Worm (Caenorhabditis elegans) whole organism, young adult: ENCODE results near the gene nhr-143.

Experiments used
- B0019.2 ChIP-seq: fragments of 200-800 bp; sonication (Bioruptor generic); conservative IDR thresholded peaks from 2 replicates; pipeline ENCODE4 v1.3.6; 2022; ENCODE audit warnings: missing genetic modification reagents, missing genetic modification characterization, missing compliant biosample characterization
- B0035.1 ChIP-seq: sonication (generic microtip); optimal IDR thresholded peaks from 2 replicates; lab custom pipeline; 2016; ENCODE audit warnings: missing genetic modification characterization, mild to moderate bottlenecking, missing compliant biosample characterization, missing genotype, missing genetic modification reagents
- B0336.3 ChIP-seq: fragments of 200-800 bp; sonication (Bioruptor generic); IDR thresholded peaks from 2 replicates; pipeline ENCODE4 v1.3.6; 2022; ENCODE audit warnings: missing genetic modification characterization, missing compliant biosample characterization
- F10E7.11 ChIP-seq: sonication (generic microtip); optimal IDR thresholded peaks from 2 replicates; lab custom pipeline; 2017; ENCODE audit warnings: mild to moderate bottlenecking, missing genetic modification characterization, moderate library complexity, missing compliant biosample characterization
- F22D6.2 ChIP-seq: sonication (generic microtip); optimal IDR thresholded peaks from 2 replicates; lab custom pipeline; 2016; ENCODE audit warnings: mild to moderate bottlenecking, missing genetic modification characterization, missing compliant biosample characterization
- F23B12.7 ChIP-seq: sonication (generic microtip); optimal IDR thresholded peaks from 2 replicates; lab custom pipeline; 2017; ENCODE audit warnings: missing genetic modification characterization, mild to moderate bottlenecking, missing compliant biosample characterization, antibody characterized with exemption, moderate library complexity; ENCODE audit not compliant: insufficient read depth
- F57C9.4 ChIP-seq: sonication (generic microtip); optimal IDR thresholded peaks from 2 replicates; lab custom pipeline; 2017; ENCODE audit warnings: mild to moderate bottlenecking, missing genetic modification characterization, missing compliant biosample characterization
- K11D2.4 ChIP-seq: fragments of 200-800 bp; sonication (Bioruptor generic); IDR thresholded peaks from 2 replicates; pipeline ENCODE4 v1.3.6; 2022; ENCODE audit warnings: missing genetic modification reagents, missing genetic modification characterization, missing compliant biosample characterization
- T26A5.8 ChIP-seq: sonication (generic microtip); optimal IDR thresholded peaks from 2 replicates; lab custom pipeline; 2016; ENCODE audit warnings: missing genetic modification characterization, missing compliant biosample characterization
- Y53G8AR.9 ChIP-seq: fragments of 200-800 bp; sonication (Bioruptor generic); conservative IDR thresholded peaks from 2 replicates; pipeline ENCODE4 v1.3.6; 2022; ENCODE audit warnings: missing genetic modification reagents, missing genetic modification characterization, missing compliant biosample characterization
- Y67H2A.10 ChIP-seq: fragments of 200-800 bp; sonication (Bioruptor generic); conservative IDR thresholded peaks from 2 replicates; pipeline ENCODE4 v1.3.6; 2022; ENCODE audit warnings: missing genetic modification reagents, missing genetic modification characterization, missing compliant biosample characterization
- ZK185.1 ChIP-seq: sonication (generic microtip); optimal IDR thresholded peaks from 2 replicates; lab custom pipeline; 2016; ENCODE audit warnings: mild to moderate bottlenecking, missing genetic modification characterization, missing compliant biosample characterization; ENCODE audit not compliant: poor library complexity, severe bottlenecking
- ama-1 ChIP-seq, 3 experiments: fragments of 150-350 bp in 1 of 3; sonication (generic microtip) in 2 of 3; optimal IDR thresholded peaks; 2 replicates each; lab custom pipeline; 2014 to 2018; ENCODE audit warnings: missing biosample characterization in 2 of 3, missing genetic modification characterization in 2 of 3, missing genetic modification reagents in 2 of 3
- aptf-2 ChIP-seq: fragments of 200-800 bp; sonication (Bioruptor generic); conservative IDR thresholded peaks from 2 replicates; pipeline ENCODE4 v1.3.6; 2022; ENCODE audit warnings: missing genetic modification reagents, missing genetic modification characterization, missing compliant biosample characterization
- aptf-3 ChIP-seq: fragments of 200-800 bp; sonication (Bioruptor generic); IDR thresholded peaks from 2 replicates; pipeline ENCODE4 v1.3.6; 2022; ENCODE audit warnings: missing genetic modification characterization, missing compliant biosample characterization
- attf-3 ChIP-seq: fragments of 200-800 bp; sonication (Bioruptor generic); conservative IDR thresholded peaks from 2 replicates; pipeline ENCODE4 v1.3.6; 2022; ENCODE audit warnings: missing genetic modification reagents, missing genetic modification characterization, missing compliant biosample characterization
- attf-6 ChIP-seq: fragments of 200-800 bp; sonication (Bioruptor generic); IDR thresholded peaks from 2 replicates; pipeline ENCODE4 v1.3.6; 2022; ENCODE audit warnings: missing genetic modification reagents, missing genetic modification characterization, missing compliant biosample characterization
- cebp-1 ChIP-seq, 2 experiments: fragments of 200-800 bp in 1 of 2; sonication (Bioruptor generic) in 1 of 2; sonication (generic microtip) in 1 of 2; IDR thresholded peaks in 1 of 2; optimal IDR thresholded peaks in 1 of 2; 2 replicates each; pipeline versions ENCODE4 v1.3.6 to Lab custom; 2017 to 2022; ENCODE audit warnings: missing compliant biosample characterization in 2 of 2, missing genetic modification characterization in 2 of 2, mild to moderate bottlenecking in 1 of 2, missing genetic modification reagents in 1 of 2, moderate library complexity in 1 of 2
- ceh-40 ChIP-seq: fragments of 200-800 bp; sonication (Bioruptor generic); IDR thresholded peaks from 2 replicates; pipeline ENCODE4 v1.3.6; 2022; ENCODE audit warnings: missing genetic modification characterization, missing compliant biosample characterization
- chd-7 ChIP-seq: sonication (generic microtip); optimal IDR thresholded peaks from 2 replicates; lab custom pipeline; 2016; ENCODE audit warnings: mild to moderate bottlenecking, missing genetic modification characterization, moderate library complexity, missing compliant biosample characterization
- ekl-4 ChIP-seq: fragments of 200-800 bp; sonication (Bioruptor generic); IDR thresholded peaks from 2 replicates; pipeline ENCODE4 v1.3.6; 2022; ENCODE audit warnings: missing genetic modification reagents, missing genetic modification characterization, missing compliant biosample characterization
- gei-17 ChIP-seq: fragments of 200-800 bp; sonication (Bioruptor generic); optimal IDR thresholded peaks from 2 replicates; lab custom pipeline; 2018; ENCODE audit warnings: mild to moderate bottlenecking, missing genetic modification characterization, missing compliant biosample characterization
- hlh-12 ChIP-seq: sonication (generic microtip); optimal IDR thresholded peaks from 2 replicates; lab custom pipeline; 2016; ENCODE audit warnings: missing genetic modification characterization, missing compliant biosample characterization
- let-607 ChIP-seq, 2 experiments: fragments of 200-800 bp in 1 of 2; sonication (Bioruptor generic) in 1 of 2; sonication (generic microtip) in 1 of 2; optimal IDR thresholded peaks; 2 replicates each; lab custom pipeline; 2016 to 2018; ENCODE audit warnings: mild to moderate bottlenecking in 2 of 2, missing compliant biosample characterization in 2 of 2, missing genetic modification characterization in 2 of 2, moderate library complexity in 2 of 2, missing genotype in 1 of 2
- lin-40 ChIP-seq: sonication (generic microtip); optimal IDR thresholded peaks from 2 replicates; lab custom pipeline; 2016; ENCODE audit warnings: missing genetic modification characterization, mild to moderate bottlenecking, missing compliant biosample characterization, missing genotype, missing genetic modification reagents
- madf-10 ChIP-seq: sonication (generic microtip); optimal IDR thresholded peaks from 2 replicates; lab custom pipeline; 2016; ENCODE audit warnings: mild to moderate bottlenecking, missing genetic modification characterization, missing compliant biosample characterization
- mcd-1 ChIP-seq: fragments of 200-800 bp; sonication (Bioruptor generic); IDR thresholded peaks from 2 replicates; pipeline ENCODE4 v1.3.6; 2022; ENCODE audit warnings: missing genetic modification reagents, missing genetic modification characterization, missing compliant biosample characterization
- mxl-1 ChIP-seq: sonication (generic microtip); optimal IDR thresholded peaks from 2 replicates; lab custom pipeline; 2016; ENCODE audit warnings: missing genetic modification characterization, missing compliant biosample characterization
- nfyb-1 ChIP-seq: fragments of 200-800 bp; sonication (Bioruptor generic); IDR thresholded peaks from 2 replicates; pipeline ENCODE4 v1.3.6; 2022; ENCODE audit warnings: missing genetic modification reagents, missing genetic modification characterization, missing compliant biosample characterization
- repo-1 ChIP-seq: sonication (generic microtip); optimal IDR thresholded peaks from 2 replicates; lab custom pipeline; 2017; ENCODE audit warnings: mild to moderate bottlenecking, missing genetic modification characterization, missing compliant biosample characterization
- sdz-38 ChIP-seq: sonication (generic microtip); optimal IDR thresholded peaks from 2 replicates; lab custom pipeline; 2016; ENCODE audit warnings: missing genotype, missing genetic modification characterization, missing compliant biosample characterization
- sea-2 ChIP-seq: fragments of 200-800 bp; sonication (Bioruptor generic); IDR thresholded peaks from 2 replicates; pipeline ENCODE4 v1.3.6; 2022; ENCODE audit warnings: missing genetic modification characterization, missing compliant biosample characterization
- snpc-1.3 ChIP-seq: sonication (generic microtip); optimal IDR thresholded peaks from 2 replicates; lab custom pipeline; 2017; ENCODE audit warnings: missing genetic modification characterization, mild to moderate bottlenecking, missing compliant biosample characterization, antibody characterized with exemption, moderate library complexity, missing genotype, missing genetic modification reagents; ENCODE audit not compliant: insufficient read depth
- snpc-3.4 ChIP-seq: sonication (generic microtip); optimal IDR thresholded peaks from 2 replicates; lab custom pipeline; 2017; ENCODE audit warnings: missing genetic modification characterization, mild to moderate bottlenecking, missing compliant biosample characterization, antibody characterized with exemption, moderate library complexity, missing genotype, missing genetic modification reagents
- sptf-2 ChIP-seq: fragments of 200-800 bp; sonication (Bioruptor generic); optimal IDR thresholded peaks from 2 replicates; lab custom pipeline; 2018; ENCODE audit warnings: mild to moderate bottlenecking, missing genetic modification characterization, missing compliant biosample characterization
- tbx-9 ChIP-seq: sonication (generic microtip); optimal IDR thresholded peaks from 2 replicates; lab custom pipeline; 2016; ENCODE audit warnings: borderline replicate concordance, missing genetic modification characterization, inconsistent platforms, missing compliant biosample characterization
- tlf-1 ChIP-seq: fragments of 200-800 bp; sonication (Bioruptor generic); optimal IDR thresholded peaks from 2 replicates; lab custom pipeline; 2018; ENCODE audit warnings: mild to moderate bottlenecking, missing genetic modification characterization, missing compliant biosample characterization
- zfh-2 ChIP-seq: fragments of 200-800 bp; sonication (Bioruptor generic); conservative IDR thresholded peaks from 2 replicates; pipeline ENCODE4 v1.3.6; 2022; ENCODE audit warnings: missing genetic modification reagents, missing genetic modification characterization, missing compliant biosample characterization
- ztf-25 ChIP-seq: fragments of 200-800 bp; sonication (Bioruptor generic); IDR thresholded peaks from 2 replicates; pipeline ENCODE4 v1.3.6; 2022; ENCODE audit warnings: missing genetic modification reagents, missing genetic modification characterization, missing compliant biosample characterization
- ztf-26 ChIP-seq: sonication (generic microtip); optimal IDR thresholded peaks from 2 replicates; lab custom pipeline; 2017; ENCODE audit warnings: missing genetic modification characterization, missing compliant biosample characterization
- ztf-28 ChIP-seq: fragments of 200-800 bp; sonication (Bioruptor generic); IDR thresholded peaks from 2 replicates; pipeline ENCODE4 v1.3.6; 2022; ENCODE audit warnings: missing genetic modification reagents, missing genetic modification characterization, missing compliant biosample characterization

nhr-143 gene

ce11 chrV:8939424-8940065, 35.2 kb downstream of the nhr-143 start:
- TF ChIP-seq attf-6 (GFP tag; lab: Robert Waterston, UW): no peak
- peak; percentile 67; the same call in 1 of the 2 replicates for TF ChIP-seq Y53G8AR.9
- TF ChIP-seq gei-17 (GFP tag; lab: Kevin White, UChicago): peak; percentile 59
- TF ChIP-seq attf-3 (GFP tag; lab: Robert Waterston, UW): no peak
- TF ChIP-seq zfh-2: no peak
- TF ChIP-seq let-607 (tag; optimal IDR thresholded peaks at IDR 0.05; lab: Kevin White, UChicago): peak in 1 of 2 experiments; percentile 36
- peak; percentile 70 for TF ChIP-seq ztf-26 (tag; lab: Kevin White, UChicago)
- TF ChIP-seq F22D6.2 (tag; lab: Kevin White, UChicago): peak; percentile 5
- peak; percentile 4 for TF ChIP-seq ZK185.1
- no peak for TF ChIP-seq sptf-2 (GFP tag; lab: Kevin White, UChicago)
- peak; percentile 22; the same call in 1 of the 2 replicates for TF ChIP-seq mcd-1 (GFP tag; lab: Robert Waterston, UW)
- TF ChIP-seq K11D2.4 (GFP tag; lab: Robert Waterston, UW): no peak
- TF ChIP-seq cebp-1 (GFP tag; IDR thresholded peaks at IDR 0.05; lab: Robert Waterston, UW): no peak
- TF ChIP-seq cebp-1 (tag; optimal IDR thresholded peaks at IDR 0.05; lab: Kevin White, UChicago): peak; percentile 43
- TF ChIP-seq B0336.3 (GFP tag; lab: Robert Waterston, UW): peak; percentile 18; the same call in 1 of the 2 replicates
- TF ChIP-seq F10E7.11 (tag; lab: Kevin White, UChicago): no peak
- peak; percentile 67 for TF ChIP-seq repo-1 (tag; lab: Kevin White, UChicago)
- TF ChIP-seq lin-40 (tag; lab: Kevin White, UChicago): peak; percentile 3
- TF ChIP-seq ceh-40 (GFP tag; lab: Robert Waterston, UW): 0 out of 2 replicates have a peak, but pooled peaks have one; percentile 5
- no peak for TF ChIP-seq snpc-3.4 (tag; lab: Kevin White, UChicago)
- TF ChIP-seq tlf-1 (GFP tag; lab: Kevin White, UChicago): peak; percentile 51
- no peak for TF ChIP-seq sea-2
- TF ChIP-seq aptf-3 (GFP tag; lab: Robert Waterston, UW): no peak
- TF ChIP-seq nfyb-1 (GFP tag; lab: Robert Waterston, UW): peak; percentile 44; the same call in 1 of the 2 replicates
- no peak for TF ChIP-seq ztf-28
- no peak for TF ChIP-seq aptf-2 (GFP tag; lab: Robert Waterston, UW)
- no peak for TF ChIP-seq snpc-1.3 (tag; lab: Kevin White, UChicago)
- peak; percentile 48 for TF ChIP-seq chd-7
- no peak for TF ChIP-seq F57C9.4 (tag; lab: Kevin White, UChicago)
- no peak for TF ChIP-seq Y67H2A.10 (GFP tag; lab: Robert Waterston, UW)
- 0 out of 2 replicates have a peak, but pooled peaks have one; percentile 27 for TF ChIP-seq ekl-4 (GFP tag; lab: Robert Waterston, UW)
- TF ChIP-seq F23B12.7 (tag; lab: Kevin White, UChicago): no peak
- TF ChIP-seq mxl-1 (tag; lab: Kevin White, UChicago): no peak
- peak; percentile 93 for TF ChIP-seq ama-1 (optimal IDR thresholded peaks at IDR 0.05; lab: Kevin White, UChicago)
- no peak for TF ChIP-seq ama-1 (GFP tag; optimal IDR thresholded peaks at IDR 0.05; lab: Kevin White, UChicago)
- TF ChIP-seq, all 124 proteins: peak for 17

ce11 chrV:8938943-8939342, 35.8 kb downstream of the nhr-143 start:
- TF ChIP-seq attf-3 (GFP tag; lab: Robert Waterston, UW): no peak
- no peak for TF ChIP-seq B0019.2
- TF ChIP-seq hlh-12 (tag; lab: Kevin White, UChicago): no peak
- TF ChIP-seq B0035.1 (tag; lab: Kevin White, UChicago): no peak
- no peak for TF ChIP-seq ztf-25
- no peak for TF ChIP-seq snpc-3.4 (tag; lab: Kevin White, UChicago)
- TF ChIP-seq K11D2.4 (GFP tag; lab: Robert Waterston, UW): no peak
- no peak for TF ChIP-seq Y53G8AR.9
- no peak for TF ChIP-seq mxl-1 (tag; lab: Kevin White, UChicago)
- TF ChIP-seq F23B12.7 (tag; lab: Kevin White, UChicago): no peak
- no peak for TF ChIP-seq madf-10 (tag; lab: Kevin White, UChicago)
- TF ChIP-seq tbx-9 (tag; lab: Kevin White, UChicago): no peak
- no peak for TF ChIP-seq sdz-38 (tag; lab: Kevin White, UChicago)
- TF ChIP-seq snpc-1.3 (tag; lab: Kevin White, UChicago): no peak
- TF ChIP-seq ama-1 (optimal IDR thresholded peaks at IDR 0.05; lab: Kevin White, UChicago): no peak
- TF ChIP-seq ama-1 (GFP tag; optimal IDR thresholded peaks at IDR 0.05; lab: Kevin White, UChicago): no peak
- no peak for TF ChIP-seq T26A5.8 (tag; lab: Kevin White, UChicago)
- TF ChIP-seq, all 124 proteins: peak for 0
